Worm (Caenorhabditis elegans): ENCODE results near the gene gdi-1.

The gdi-1 gene

DNA sequence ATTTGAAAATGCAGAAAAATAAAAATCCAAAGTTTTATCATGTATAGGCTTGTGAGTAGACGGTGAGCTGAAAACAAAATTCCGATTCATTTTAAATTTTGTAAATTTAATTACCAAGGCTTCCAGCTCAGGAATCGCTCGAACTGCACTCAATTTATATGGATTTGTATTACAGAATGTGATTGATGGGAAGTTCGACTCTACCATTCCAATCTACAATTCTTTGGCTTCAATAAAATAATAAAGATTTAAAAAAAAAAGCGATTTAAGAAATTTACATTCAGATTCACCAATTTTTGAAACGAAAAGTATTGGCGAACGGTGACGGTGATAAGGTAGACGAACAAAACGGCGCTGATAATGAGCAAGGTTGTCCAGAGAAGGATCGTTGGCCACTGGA lies 22.0 kb downstream of the gdi-1 start:
- TF ChIP-seq snpc-4 (GFP tag; optimal IDR thresholded peaks at IDR 0.05) (no peak), snpc-4 (tag; optimal IDR thresholded peaks at IDR 0.05) (peak in 1 of 4 experiments; percentile 73), bed-1 (GFP tag; IDR thresholded peaks at IDR 0.05) (no peak), him-1 (tag; optimal IDR thresholded peaks at IDR 0.05) (peak; percentile 41), Y53G8AR.9 (GFP tag; conservative IDR thresholded peaks at IDR 0.05) (0 out of 2 replicates have a peak, but pooled peaks have one; percentile 34), attf-6 (GFP tag; IDR thresholded peaks at IDR 0.05) (peak; percentile 77)

DNA sequence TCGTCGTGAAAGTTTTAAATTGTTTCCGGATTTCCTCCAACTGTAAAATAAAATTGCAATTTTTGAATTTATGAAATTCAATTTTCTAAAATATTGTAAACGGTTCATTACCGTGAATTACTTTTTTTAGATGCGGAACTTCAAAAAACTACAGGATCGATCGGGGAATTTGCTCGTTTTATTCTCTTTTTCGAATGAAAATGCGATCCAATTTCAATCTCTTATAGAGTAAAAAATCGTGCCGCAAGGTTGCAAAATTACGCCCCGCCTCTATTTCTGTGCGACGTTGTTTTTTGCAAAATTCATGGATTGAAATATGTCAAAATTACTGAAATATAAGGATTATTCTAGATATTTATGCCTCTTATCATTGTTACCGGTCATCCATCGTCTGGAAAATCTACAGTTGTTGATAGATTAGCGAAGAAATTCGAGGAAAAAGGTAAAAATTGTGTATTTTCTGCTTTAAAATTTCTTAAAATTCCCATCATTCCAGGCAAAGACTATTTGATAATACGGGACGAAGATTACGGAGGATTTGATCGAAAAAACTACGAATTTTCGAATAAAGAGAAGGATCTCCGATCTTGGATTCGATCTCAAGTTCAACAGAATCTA lies 23.4 kb downstream of the gdi-1 start, which contains the start of gene Y57G11C.43:
Gene Y57G11C.43, plus strand, starts transcription at position 224 of the 618 bp plus-strand sequence.
- TF ChIP-seq ztf-22 (GFP tag; optimal IDR thresholded peaks at IDR 0.05), result no peak
- TF ChIP-seq ceh-40 (GFP tag; IDR thresholded peaks at IDR 0.05), result no peak
- TF ChIP-seq dpff-1 (tag; optimal IDR thresholded peaks at IDR 0.05), result no peak
- TF ChIP-seq ztf-25 (GFP tag; IDR thresholded peaks at IDR 0.05), result no peak
- no peak for TF ChIP-seq nfya-1 (tag; optimal IDR thresholded peaks at IDR 0.05; ENCODE audit: borderline replicate concordance, insufficient read depth)
- no peak for TF ChIP-seq cebp-2 (GFP tag; IDR thresholded peaks at IDR 0.05)
- no peak for TF ChIP-seq rpc-1 (optimal IDR thresholded peaks at IDR 0.05)
- TF ChIP-seq rpc-1 (tag; optimal IDR thresholded peaks at IDR 0.05), result no peak
- TF ChIP-seq F49E8.2 (tag; optimal IDR thresholded peaks at IDR 0.05; ENCODE audit: insufficient read depth), result no peak
- no peak for TF ChIP-seq attf-5 (GFP tag; optimal IDR thresholded peaks at IDR 0.05)
- TF ChIP-seq K11D2.4 (GFP tag; IDR thresholded peaks at IDR 0.05), result no peak
- 0 out of 2 replicates have a peak, but pooled peaks have one; percentile 31 for TF ChIP-seq B0336.3 (GFP tag; IDR thresholded peaks at IDR 0.05)
- no peak for TF ChIP-seq hlh-12 (tag; optimal IDR thresholded peaks at IDR 0.05)
- TF ChIP-seq ZK185.1 (tag; optimal IDR thresholded peaks at IDR 0.05; ENCODE audit: poor library complexity, severe bottlenecking), result no peak
- TF ChIP-seq ztf-18 (tag; optimal IDR thresholded peaks at IDR 0.05), result no peak
- no peak for TF ChIP-seq ceh-27 (GFP tag; optimal IDR thresholded peaks at IDR 0.05)
- TF ChIP-seq unc-130 (GFP tag; optimal IDR thresholded peaks at IDR 0.05), result peak; percentile 28
- no peak for TF ChIP-seq die-1 (tag; optimal IDR thresholded peaks at IDR 0.05)
- no peak for TF ChIP-seq mes-4 (tag; optimal IDR thresholded peaks at IDR 0.05)
- no peak for TF ChIP-seq egl-18 (GFP tag; IDR thresholded peaks at IDR 0.05)
- TF ChIP-seq F33H1.4 (GFP tag; IDR thresholded peaks at IDR 0.05), result no peak
- TF ChIP-seq atf-7 (tag; optimal IDR thresholded peaks at IDR 0.05), result no peak
- TF ChIP-seq snpc-1.3 (tag; optimal IDR thresholded peaks at IDR 0.05; ENCODE audit: insufficient read depth), result peak; percentile 51
- TF ChIP-seq xnd-1 (tag; optimal IDR thresholded peaks at IDR 0.05), result peak; percentile 16
- no peak for TF ChIP-seq bed-1 (GFP tag; IDR thresholded peaks at IDR 0.05)
- no peak for TF ChIP-seq mxl-1 (tag; optimal IDR thresholded peaks at IDR 0.05)
- TF ChIP-seq K12H6.12 (tag; optimal IDR thresholded peaks at IDR 0.05), result no peak
- no peak for TF ChIP-seq zim-3 (tag; optimal IDR thresholded peaks at IDR 0.05)
- TF ChIP-seq madf-3 (GFP tag; IDR thresholded peaks at IDR 0.05), result no peak
- TF ChIP-seq ceh-91 (GFP tag; IDR thresholded peaks at IDR 0.05), result no peak
- TF ChIP-seq Y53F4B.3 (GFP tag; IDR thresholded peaks at IDR 0.05), result no peak
- TF ChIP-seq bed-2 (GFP tag; IDR thresholded peaks at IDR 0.05), result no peak
- TF ChIP-seq ztf-6 (GFP tag; IDR thresholded peaks at IDR 0.05), result no peak
- TF ChIP-seq snpc-3.4 (tag; optimal IDR thresholded peaks at IDR 0.05), result peak; percentile 6
- no peak for TF ChIP-seq attf-3 (GFP tag; conservative IDR thresholded peaks at IDR 0.05)
- no peak for TF ChIP-seq snpc-1.1 (tag; optimal IDR thresholded peaks at IDR 0.05; ENCODE audit: insufficient read depth)
- TF ChIP-seq aptf-2 (GFP tag; conservative IDR thresholded peaks at IDR 0.05), result no peak
- no peak for TF ChIP-seq T07F8.4 (tag; optimal IDR thresholded peaks at IDR 0.05)
- TF ChIP-seq ccch-3 (GFP tag; optimal IDR thresholded peaks at IDR 0.05), result no peak
- no peak for TF ChIP-seq sptf-2 (GFP tag; optimal IDR thresholded peaks at IDR 0.05)
- no peak for TF ChIP-seq efl-1 (GFP tag; optimal IDR thresholded peaks at IDR 0.05)
- no peak for TF ChIP-seq Y95B8A.8 (GFP tag; IDR thresholded peaks at IDR 0.05)

All from whole organism, young adult.